Fruit fly (Drosophila melanogaster) whole organism, embryonic: ENCODE data around the gene rhea.
A peak's percentile ranks its signal among the peaks of the same experiment; 100 is the strongest.

ENCODE experiments used
- BEAF-32 ChIP-seq: fragments of 200-800 bp; sonication (Bioruptor generic); optimal IDR thresholded peaks from 3 replicates; lab custom pipeline; 2017; ENCODE audit warnings: missing biosample characterization, missing genetic modification characterization, mild to moderate bottlenecking, moderate library complexity, missing genetic modification reagents
- CG10543 ChIP-seq: fragments of 200-800 bp; sonication (Bioruptor generic); optimal IDR thresholded peaks from 3 replicates; lab custom pipeline; 2017; ENCODE audit warnings: missing biosample characterization, mild to moderate bottlenecking, missing genetic modification characterization, moderate library complexity
- CG10654 ChIP-seq: fragments of 200-800 bp; sonication (Bioruptor generic); optimal IDR thresholded peaks from 2 replicates; lab custom pipeline; 2016; ENCODE audit warnings: missing biosample characterization, missing genetic modification characterization
- CG11247 ChIP-seq: fragments of 200-800 bp; sonication (Bioruptor generic); IDR thresholded peaks from 2 replicates; pipeline ENCODE4 v1.3.6; 2022; ENCODE audit warnings: missing biosample characterization, missing genetic modification characterization
- CG11456 ChIP-seq: fragments of 200-800 bp; sonication (Bioruptor generic); IDR thresholded peaks from 3 replicates; pipeline ENCODE4 v1.3.6; 2022; ENCODE audit warnings: missing biosample characterization, missing genetic modification characterization
- CG12071 ChIP-seq: fragments of 200-800 bp; sonication (Bioruptor generic); optimal IDR thresholded peaks from 3 replicates; lab custom pipeline; 2018; ENCODE audit warnings: missing biosample characterization, mild to moderate bottlenecking, missing genetic modification characterization
- CG12659 ChIP-seq: fragments of 200-800 bp; sonication (Bioruptor generic); optimal IDR thresholded peaks from 3 replicates; lab custom pipeline; 2017; ENCODE audit warnings: mild to moderate bottlenecking, missing biosample characterization, missing genetic modification reagents, missing genetic modification characterization
- CG13287 ChIP-seq: fragments of 200-800 bp; sonication (Bioruptor generic); IDR thresholded peaks from 2 replicates; pipeline ENCODE4 v1.3.6; 2022; ENCODE audit warnings: missing biosample characterization, missing genetic modification characterization; ENCODE audit not compliant: partially characterized antibody
- CG13894 ChIP-seq: fragments of 200-800 bp; sonication (Bioruptor generic); optimal IDR thresholded peaks from 3 replicates; lab custom pipeline; 2018; ENCODE audit warnings: missing biosample characterization, mild to moderate bottlenecking, missing genetic modification characterization, moderate library complexity
- CG14014 ChIP-seq: fragments of 200-800 bp; sonication (Bioruptor generic); IDR thresholded peaks from 2 replicates; pipeline ENCODE4 v1.3.6; 2022; ENCODE audit warnings: missing biosample characterization, missing genetic modification characterization
- CG14050 ChIP-seq: fragments of 200-800 bp; sonication (Bioruptor generic); IDR thresholded peaks from 3 replicates; pipeline ENCODE4 v1.3.6; 2022; ENCODE audit warnings: missing biosample characterization, missing genetic modification characterization
- CG14441 ChIP-seq: fragments of 200-800 bp; sonication (Bioruptor generic); IDR thresholded peaks from 2 replicates; pipeline ENCODE4 v1.3.6; 2022; ENCODE audit warnings: missing biosample characterization, missing genetic modification characterization
- CG15269 ChIP-seq: fragments of 200-800 bp; sonication (Bioruptor generic); optimal IDR thresholded peaks from 2 replicates; lab custom pipeline; 2018; ENCODE audit warnings: missing biosample characterization, mild to moderate bottlenecking, missing genetic modification characterization, moderate library complexity
- CG15514 ChIP-seq: fragments of 200-800 bp; sonication (Bioruptor generic); optimal IDR thresholded peaks from 3 replicates; lab custom pipeline; 2017; ENCODE audit warnings: missing biosample characterization, missing genetic modification characterization, mild to moderate bottlenecking, moderate library complexity, missing genetic modification reagents
- CG30403 ChIP-seq: fragments of 200-800 bp; sonication (Bioruptor generic); optimal IDR thresholded peaks from 3 replicates; lab custom pipeline; 2016; ENCODE audit warnings: missing biosample characterization, missing genetic modification characterization
- CG3163 ChIP-seq: fragments of 200-800 bp; sonication (Bioruptor generic); optimal IDR thresholded peaks from 3 replicates; lab custom pipeline; 2016; ENCODE audit warnings: missing biosample characterization, missing genetic modification characterization
- CG42726 ChIP-seq: fragments of 200-800 bp; sonication (Bioruptor generic); IDR thresholded peaks from 2 replicates; pipeline ENCODE4 v1.3.6; 2022; ENCODE audit warnings: missing biosample characterization, missing genetic modification characterization; ENCODE audit not compliant: partially characterized antibody
- CG7372 ChIP-seq: fragments of 200-800 bp; sonication (Bioruptor generic); IDR thresholded peaks from 2 replicates; pipeline ENCODE4 v1.3.6; 2022; ENCODE audit warnings: missing biosample characterization, missing genetic modification characterization
- CG7556 ChIP-seq: fragments of 200-800 bp; sonication (Bioruptor generic); optimal IDR thresholded peaks from 2 replicates; lab custom pipeline; 2017; ENCODE audit warnings: missing biosample characterization, mild to moderate bottlenecking, missing genetic modification characterization
- CG9797 ChIP-seq: fragments of 200-800 bp; sonication (Bioruptor generic); optimal IDR thresholded peaks from 3 replicates; lab custom pipeline; 2018; ENCODE audit warnings: missing biosample characterization, mild to moderate bottlenecking, missing genetic modification characterization
- Chrac-16 ChIP-seq: fragments of 200-800 bp; sonication (Bioruptor generic); optimal IDR thresholded peaks from 3 replicates; lab custom pipeline; 2016; ENCODE audit warnings: missing biosample characterization, missing genetic modification characterization
- CoRest ChIP-seq: fragments of 200-800 bp; sonication (Bioruptor generic); optimal IDR thresholded peaks from 3 replicates; lab custom pipeline; 2018; ENCODE audit warnings: missing biosample characterization, mild to moderate bottlenecking, missing genetic modification characterization, moderate library complexity
- D ChIP-seq, 2 experiments: fragments of 200-800 bp in 1 of 2; fragments of >200 bp in 1 of 2; sonication (Bioruptor generic) in 1 of 2; optimal IDR thresholded peaks; 2 replicates in 1 of 2; 3 replicates in 1 of 2; lab custom pipeline; 2017; ENCODE audit warnings: mild to moderate bottlenecking in 1 of 2, missing biosample characterization in 1 of 2, missing genetic modification characterization in 1 of 2, missing genetic modification reagents in 1 of 2
- Dip2 ChIP-seq: fragments of 200-800 bp; sonication (Bioruptor generic); IDR thresholded peaks from 2 replicates; pipeline ENCODE4 v1.3.6; 2022; ENCODE audit warnings: missing biosample characterization, missing genetic modification characterization
- Fer1 ChIP-seq: fragments of 200-800 bp; sonication (Bioruptor generic); optimal IDR thresholded peaks from 2 replicates; lab custom pipeline; 2017; ENCODE audit warnings: missing biosample characterization, mild to moderate bottlenecking, missing genetic modification characterization
- HmgZ ChIP-seq: fragments of 200-800 bp; sonication (Bioruptor generic); optimal IDR thresholded peaks from 2 replicates; lab custom pipeline; 2018; ENCODE audit warnings: missing biosample characterization, mild to moderate bottlenecking, missing genetic modification characterization
- MBD-R2 ChIP-seq: fragments of 200-800 bp; sonication (Bioruptor generic); IDR thresholded peaks from 2 replicates; pipeline ENCODE4 v1.3.6; 2022; ENCODE audit warnings: missing biosample characterization, missing genetic modification characterization
- MESR4 ChIP-seq: fragments of 200-800 bp; sonication (Bioruptor generic); optimal IDR thresholded peaks from 2 replicates; lab custom pipeline; 2018; ENCODE audit warnings: missing biosample characterization, mild to moderate bottlenecking, missing genetic modification characterization, moderate library complexity
- Med ChIP-seq: fragments of 200-800 bp; sonication (Bioruptor generic); peaks from one replicate; lab custom pipeline; 2016; ENCODE audit warnings: missing biosample characterization, missing genetic modification characterization, mild to moderate bottlenecking, inconsistent platforms, moderate library complexity
- Pdp1 ChIP-seq, 2 experiments: fragments of 200-800 bp; sonication (Bioruptor generic); optimal IDR thresholded peaks; 3 replicates each; lab custom pipeline; 2016; ENCODE audit warnings: missing biosample characterization in 2 of 2, missing genetic modification characterization in 2 of 2, mild to moderate bottlenecking in 1 of 2, moderate library complexity in 1 of 2
- Trl ChIP-seq, 3 experiments: fragments of >200 bp in 2 of 3; fragments of 200-800 bp in 1 of 3; sonication (Bioruptor generic) in 1 of 3; optimal IDR thresholded peaks; 2 replicates in 1 of 3; 3 replicates in 2 of 3; lab custom pipeline; 2016 to 2017; ENCODE audit warnings: missing biosample characterization in 1 of 3, missing genetic modification characterization in 1 of 3
- YL-1 ChIP-seq: fragments of 200-800 bp; sonication (Bioruptor generic); optimal IDR thresholded peaks from 3 replicates; lab custom pipeline; 2017; ENCODE audit warnings: missing biosample characterization, mild to moderate bottlenecking, missing genetic modification characterization
- bsh ChIP-seq, 2 experiments: fragments of 200-800 bp; sonication (Bioruptor generic); optimal IDR thresholded peaks; 2 replicates each; lab custom pipeline; 2017 to 2018; ENCODE audit warnings: mild to moderate bottlenecking in 2 of 2, missing biosample characterization in 2 of 2, missing genetic modification characterization in 2 of 2, moderate library complexity in 1 of 2
- chinmo ChIP-seq: fragments of 200-800 bp; sonication (Bioruptor generic); IDR thresholded peaks from 4 replicates; pipeline ENCODE4 v1.3.6; 2022; ENCODE audit warnings: missing biosample characterization, missing genetic modification characterization; ENCODE audit not compliant: partially characterized antibody
- chn ChIP-seq: fragments of 200-800 bp; sonication (Bioruptor generic); optimal IDR thresholded peaks from 2 replicates; lab custom pipeline; 2016; ENCODE audit warnings: missing biosample characterization, missing genetic modification characterization
- corto ChIP-seq: fragments of 200-800 bp; sonication (Bioruptor generic); optimal IDR thresholded peaks from 2 replicates; lab custom pipeline; 2016; ENCODE audit warnings: missing biosample characterization, mild to moderate bottlenecking, missing genetic modification characterization, moderate library complexity
- cwo ChIP-seq: fragments of 200-800 bp; sonication (Bioruptor generic); optimal IDR thresholded peaks from 3 replicates; lab custom pipeline; 2017; ENCODE audit warnings: missing biosample characterization, missing genetic modification characterization, mild to moderate bottlenecking, moderate library complexity, missing genetic modification reagents
- exex ChIP-seq: fragments of 200-800 bp; sonication (Bioruptor generic); optimal IDR thresholded peaks from 4 replicates; lab custom pipeline; 2018; ENCODE audit warnings: missing biosample characterization, mild to moderate bottlenecking, missing genetic modification characterization, moderate library complexity
- gro ChIP-seq: fragments of 200-800 bp; sonication (Bioruptor generic); optimal IDR thresholded peaks from 2 replicates; lab custom pipeline; 2016; ENCODE audit warnings: missing biosample characterization, missing genetic modification characterization
- hth ChIP-seq: fragments of >200 bp; optimal IDR thresholded peaks from 2 replicates; lab custom pipeline; 2017; ENCODE audit warnings: inconsistent platforms
- lab ChIP-seq: fragments of 200-800 bp; sonication (Bioruptor generic); optimal IDR thresholded peaks from 3 replicates; lab custom pipeline; 2017; ENCODE audit warnings: missing biosample characterization, missing genetic modification characterization, mild to moderate bottlenecking, moderate library complexity, missing genetic modification reagents
- lbe ChIP-seq: fragments of 200-800 bp; sonication (Bioruptor generic); optimal IDR thresholded peaks from 2 replicates; lab custom pipeline; 2016; ENCODE audit warnings: missing biosample characterization, mild to moderate bottlenecking, missing genetic modification characterization
- nau ChIP-seq: fragments of 200-800 bp; sonication (Bioruptor generic); optimal IDR thresholded peaks from 3 replicates; lab custom pipeline; 2017; ENCODE audit warnings: missing biosample characterization, mild to moderate bottlenecking, missing genetic modification characterization, missing genetic modification reagents
- nom ChIP-seq: fragments of 200-800 bp; sonication (Bioruptor generic); optimal IDR thresholded peaks from 2 replicates; lab custom pipeline; 2017; ENCODE audit warnings: missing biosample characterization, missing genetic modification characterization, mild to moderate bottlenecking, moderate library complexity, missing genetic modification reagents
- run ChIP-seq: fragments of 200-800 bp; sonication (Bioruptor generic); optimal IDR thresholded peaks from 3 replicates; lab custom pipeline; 2018; ENCODE audit warnings: missing biosample characterization, mild to moderate bottlenecking, missing genetic modification characterization
- sim ChIP-seq: fragments of 200-800 bp; sonication (Bioruptor generic); IDR thresholded peaks from 2 replicates; pipeline ENCODE4 v1.3.6; 2022; ENCODE audit warnings: missing biosample characterization, missing genetic modification characterization
- sug ChIP-seq: fragments of 200-800 bp; optimal IDR thresholded peaks from 2 replicates; lab custom pipeline; 2019; ENCODE audit warnings: missing biosample characterization, mild to moderate bottlenecking, missing genetic modification characterization, moderate library complexity

The rhea gene

dm6 chr3L:8514768-8515167, 30.0 kb upstream of the rhea start, which contains the start of gene CG6683 (continued):
- TF ChIP-seq CG12071 (GFP tag; lab: Kevin White, UChicago) (peak; percentile 14), CG9797 (GFP tag; lab: Kevin White, UChicago) (peak; percentile 66), YL-1 (GFP tag; lab: Kevin White, UChicago) (peak; percentile 49), BEAF-32 (GFP tag; lab: Kevin White, UChicago) (peak; percentile 10), CG11456 (no peak), D (optimal IDR thresholded peaks at IDR 0.05; lab: Kevin White, UChicago) (no peak), D (GFP tag; optimal IDR thresholded peaks at IDR 0.05; lab: Kevin White, UChicago) (no peak), MBD-R2 (peak; percentile 45; the same call in 1 of the 2 replicates), MESR4 (peak; percentile 49), sug (tag; lab: Kevin White, UChicago) (peak; percentile 82), nom (peak; percentile 9), CG13894 (no peak), Fer1 (peak; percentile 5), HmgZ (tag; lab: Kevin White, UChicago) (peak; percentile 22), chn (GFP tag; lab: Kevin White, UChicago) (peak; percentile 7), nau (GFP tag; lab: Kevin White, UChicago) (no peak), Chrac-16 (GFP tag; lab: Kevin White, UChicago) (no peak), Med (peak; percentile 45), CG14050 (no peak), CG15269 (tag; lab: Kevin White, UChicago) (no peak)

- TF ChIP-seq CG14014 (GFP tag; lab: Robert Waterston, UW) (no peak), Dip2 (GFP tag; lab: Robert Waterston, UW) (no peak), Trl (optimal IDR thresholded peaks at IDR 0.05; lab: Kevin White, UChicago) (peak in 1 of 2 experiments; percentile 85), Trl (GFP tag; optimal IDR thresholded peaks at IDR 0.05; lab: Kevin White, UChicago) (no peak), Fer1 (peak; percentile 43), CG14441 (no peak), exex (peak; percentile 19), hth (lab: Kevin White, UChicago) (no peak), sim (GFP tag; lab: Robert Waterston, UW) (no peak), CoRest (tag; lab: Kevin White, UChicago) (no peak), run (tag; lab: Kevin White, UChicago) (no peak), CG11247 (no peak), CG3163 (GFP tag; lab: Kevin White, UChicago) (peak; percentile 93), CG10654 (GFP tag; lab: Kevin White, UChicago) (no peak), cwo (GFP tag; lab: Kevin White, UChicago) (no peak), CG7556 (no peak), nom (peak; percentile 81), CG13287 (GFP tag; lab: Robert Waterston, UW) (peak; percentile 58), bsh (GFP tag; optimal IDR thresholded peaks at IDR 0.05; lab: Kevin White, UChicago) (peak in 1 of 2 experiments; percentile 38), CG10543 (peak; percentile 15), CG7372 (GFP tag; lab: Robert Waterston, UW) (no peak), CG42726 (GFP tag; lab: Robert Waterston, UW) (0 out of 2 replicates have a peak, but pooled peaks have one; percentile 26), corto (peak; percentile 32), lbe (GFP tag; lab: Kevin White, UChicago) (peak; percentile 67), chinmo (GFP tag; lab: Robert Waterston, UW) (peak; percentile 71; the same call in 1 of the 4 replicates), Pdp1 (GFP tag; optimal IDR thresholded peaks at IDR 0.05; lab: Kevin White, UChicago) (peak in 1 of 2 experiments; percentile 59), CG30403 (GFP tag; lab: Kevin White, UChicago) (no peak), gro (GFP tag; lab: Kevin White, UChicago) (peak; percentile 3), CG15514 (GFP tag; lab: Kevin White, UChicago) (peak; percentile 52), CG12659 (GFP tag; lab: Kevin White, UChicago) (peak; percentile 5), Med (peak; percentile 51), lab (GFP tag; lab: Kevin White, UChicago) (peak; percentile 34)
Measured at dm6 chr3L:8518516-8519087, 26.2 kb upstream of the rhea start, which contains the start of gene GstO3. GstO3 (plus strand) TSS chr3L:8518885.
